Worm (Caenorhabditis elegans): ENCODE results near the gene eif-1.

Gene eif-1

DNA sequence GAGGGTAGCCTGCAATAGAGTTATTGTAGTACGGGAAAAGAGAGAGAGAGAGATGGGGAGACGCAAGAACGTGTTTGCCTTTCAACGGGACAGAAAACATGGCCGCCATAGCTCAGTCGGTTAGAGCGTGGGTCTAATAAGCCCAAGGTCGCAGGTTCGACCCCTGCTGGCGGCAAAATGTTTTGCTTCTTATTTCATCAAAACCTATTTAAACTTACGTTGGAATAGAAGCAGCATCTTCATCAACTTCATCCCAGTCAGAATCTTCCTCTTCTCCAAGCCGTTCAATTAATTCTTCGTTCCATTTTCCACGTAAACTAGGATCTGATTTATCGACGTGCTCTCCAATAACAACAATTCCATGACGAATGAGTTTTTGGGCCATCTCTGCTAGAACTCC lies 39.3 kb upstream of the eif-1 start (continued):
- 0 out of 2 replicates have a peak, but pooled peaks have one; percentile 41 for TF ChIP-seq ctbp-1 (GFP tag; IDR thresholded peaks at IDR 0.05)
- no peak for TF ChIP-seq nhr-76 (tag; optimal IDR thresholded peaks at IDR 0.05)
- TF ChIP-seq dmd-6 (GFP tag; IDR thresholded peaks at IDR 0.05), result peak; percentile 68
- no peak for TF ChIP-seq lin-15B (tag; optimal IDR thresholded peaks at IDR 0.05)
- TF ChIP-seq nhr-77 (tag; optimal IDR thresholded peaks at IDR 0.05), result peak; percentile 71
- no peak for TF ChIP-seq ceh-32 (tag; optimal IDR thresholded peaks at IDR 0.05; ENCODE audit: poor library complexity)
- TF ChIP-seq skn-1 (tag; optimal IDR thresholded peaks at IDR 0.05), result no peak
- TF ChIP-seq zip-2 (tag; optimal IDR thresholded peaks at IDR 0.05), result peak; percentile 55
- peak; percentile 78 for TF ChIP-seq D1046.2 (GFP tag; IDR thresholded peaks at IDR 0.05)
- peak; percentile 94 for TF ChIP-seq egl-43 (GFP tag; IDR thresholded peaks at IDR 0.05)
- no peak for TF ChIP-seq aly-2 (tag; optimal IDR thresholded peaks at IDR 0.05)
- peak; percentile 87 for TF ChIP-seq nhr-42 (GFP tag; IDR thresholded peaks at IDR 0.05)
- TF ChIP-seq nhr-11 (tag; optimal IDR thresholded peaks at IDR 0.05), result peak; percentile 48
- peak in 1 of 2 experiments; percentile 80 for TF ChIP-seq unc-62 (GFP tag; optimal IDR thresholded peaks at IDR 0.05 in 1 of 2)
- TF ChIP-seq unc-62 (tag; optimal IDR thresholded peaks at IDR 0.05), result no peak
- peak; percentile 86 for TF ChIP-seq vab-7 (GFP tag; IDR thresholded peaks at IDR 0.05)
- peak; percentile 70 for TF ChIP-seq ceh-20 (GFP tag; IDR thresholded peaks at IDR 0.05)
- TF ChIP-seq php-3 (GFP tag; IDR thresholded peaks at IDR 0.05), result 0 out of 2 replicates have a peak, but pooled peaks have one; percentile 44
- TF ChIP-seq daf-12 (tag; optimal IDR thresholded peaks at IDR 0.05), result no peak
- TF ChIP-seq lin-39 (tag; optimal IDR thresholded peaks at IDR 0.05), result no peak
- TF ChIP-seq mxl-2 (GFP tag; conservative IDR thresholded peaks at IDR 0.05), result 0 out of 2 replicates have a peak, but pooled peaks have one; percentile 31
- TF ChIP-seq lin-38 (GFP tag; IDR thresholded peaks at IDR 0.05), result peak; percentile 84
- peak; percentile 70 for TF ChIP-seq nhr-25 (tag; optimal IDR thresholded peaks at IDR 0.05; ENCODE audit: borderline replicate concordance, insufficient read depth)
- TF ChIP-seq lim-7 (GFP tag; IDR thresholded peaks at IDR 0.05), result peak; percentile 94
- TF ChIP-seq daf-16 (GFP tag; optimal IDR thresholded peaks at IDR 0.05), result peak in 1 of 2 experiments; percentile 75
- peak; percentile 70 for TF ChIP-seq daf-16 (tag; optimal IDR thresholded peaks at IDR 0.05)
- TF ChIP-seq Y105C5A.15 (GFP tag; IDR thresholded peaks at IDR 0.05), result peak; percentile 86; the same call in 1 of the 2 replicates
- TF ChIP-seq F37D6.2 (tag; optimal IDR thresholded peaks at IDR 0.05), result no peak
- TF ChIP-seq fkh-10 (GFP tag; optimal IDR thresholded peaks at IDR 0.05), result no peak
- no peak for TF ChIP-seq tag-97 (GFP tag; IDR thresholded peaks at IDR 0.05)
- TF ChIP-seq hlh-30 (tag; optimal IDR thresholded peaks at IDR 0.05; ENCODE audit: insufficient read depth), result peak; percentile 29
- no peak for TF ChIP-seq ama-1 (optimal IDR thresholded peaks at IDR 0.05)
- peak; percentile 42 for TF ChIP-seq nhr-111 (GFP tag; optimal IDR thresholded peaks at IDR 0.05)
- TF ChIP-seq snpc-1.2 (GFP tag; IDR thresholded peaks at IDR 0.05), result peak; percentile 87
- TF ChIP-seq cey-2 (tag; optimal IDR thresholded peaks at IDR 0.05; ENCODE audit: borderline replicate concordance, insufficient read depth), result no peak
- TF ChIP-seq ztf-7 (tag; optimal IDR thresholded peaks at IDR 0.05), result peak; percentile 65
- peak; percentile 59; the same call in 1 of the 2 replicates for TF ChIP-seq ceh-44 (GFP tag; IDR thresholded peaks at IDR 0.05)
- TF ChIP-seq nhr-102 (tag; optimal IDR thresholded peaks at IDR 0.05), result peak; percentile 54
- TF ChIP-seq zfp-3 (GFP tag; conservative IDR thresholded peaks at IDR 0.05), result peak; percentile 79; the same call in 1 of the 2 replicates
- peak; percentile 16 for TF ChIP-seq T20F7.1 (GFP tag; optimal IDR thresholded peaks at IDR 0.05)
- peak; percentile 59 for TF ChIP-seq mxl-3 (GFP tag; optimal IDR thresholded peaks at IDR 0.05)
- TF ChIP-seq nhr-41 (GFP tag; IDR thresholded peaks at IDR 0.05), result peak; percentile 81
- peak; percentile 69; the same call in 1 of the 2 replicates for TF ChIP-seq zip-11 (GFP tag; IDR thresholded peaks at IDR 0.05)
- TF ChIP-seq Y75B8A.6 (GFP tag; IDR thresholded peaks at IDR 0.05), result peak; percentile 81; the same call in 1 of the 2 replicates
- peak; percentile 80 for TF ChIP-seq Y5F2A.4 (GFP tag; optimal IDR thresholded peaks at IDR 0.05)
- no peak for TF ChIP-seq egl-27 (tag; optimal IDR thresholded peaks at IDR 0.05)
- peak; percentile 72; the same call in 1 of the 2 replicates for TF ChIP-seq F26F4.8 (GFP tag; conservative IDR thresholded peaks at IDR 0.05)
- TF ChIP-seq lin-29 (GFP tag; IDR thresholded peaks at IDR 0.05), result no peak
- no peak for TF ChIP-seq ceh-82 (tag; optimal IDR thresholded peaks at IDR 0.05)
- peak; percentile 48; the same call in 1 of the 2 replicates for TF ChIP-seq set-16 (GFP tag; IDR thresholded peaks at IDR 0.05)
- peak; percentile 75; the same call in 1 of the 2 replicates for TF ChIP-seq daf-19 (GFP tag; conservative IDR thresholded peaks at IDR 0.05)
